Fruit fly (Drosophila melanogaster) whole organism, embryonic: Measurements from ENCODE around the gene ftz-f1.

Experiments
- Adf1 ChIP-seq: fragments of 200-800 bp; sonication (Bioruptor generic); IDR thresholded peaks from 2 replicates; pipeline ENCODE4 v1.3.6; 2022; ENCODE audit warnings: missing biosample characterization, missing genetic modification characterization
- Awh ChIP-seq: fragments of 200-800 bp; sonication (Bioruptor generic); IDR thresholded peaks from 2 replicates; pipeline ENCODE4, ENCODE4 v1.3.6; 2022; ENCODE audit warnings: missing biosample characterization, missing genetic modification characterization
- B-H2 ChIP-seq: fragments of 200-800 bp; sonication (Bioruptor generic); optimal IDR thresholded peaks from 2 replicates; lab custom pipeline; 2018; ENCODE audit warnings: missing biosample characterization, mild to moderate bottlenecking, missing genetic modification characterization
- Bteb2 ChIP-seq: fragments of 200-800 bp; sonication (Bioruptor generic); optimal IDR thresholded peaks from 2 replicates; lab custom pipeline; 2016; ENCODE audit warnings: missing biosample characterization, missing genetic modification characterization
- CG10209 ChIP-seq: fragments of 200-800 bp; sonication (Bioruptor generic); optimal IDR thresholded peaks from 3 replicates; lab custom pipeline; 2017; ENCODE audit warnings: missing biosample characterization, mild to moderate bottlenecking, missing genetic modification characterization, missing genetic modification reagents
- CG12299 ChIP-seq: fragments of 200-800 bp; sonication (Bioruptor generic); optimal IDR thresholded peaks from 2 replicates; lab custom pipeline; 2018; ENCODE audit warnings: missing biosample characterization, mild to moderate bottlenecking, missing genetic modification characterization
- CG14441 ChIP-seq: fragments of 200-800 bp; sonication (Bioruptor generic); IDR thresholded peaks from 2 replicates; pipeline ENCODE4 v1.3.6; 2022; ENCODE audit warnings: missing biosample characterization, missing genetic modification characterization
- CG14710 ChIP-seq: fragments of 200-800 bp; sonication (Bioruptor generic); optimal IDR thresholded peaks from 3 replicates; lab custom pipeline; 2019; ENCODE audit warnings: missing biosample characterization, mild to moderate bottlenecking, missing genetic modification characterization, moderate library complexity
- CG1647 ChIP-seq: fragments of 200-800 bp; sonication (Bioruptor generic); optimal IDR thresholded peaks from 3 replicates; lab custom pipeline; 2016; ENCODE audit warnings: missing biosample characterization, missing genetic modification characterization
- CG17385 ChIP-seq: fragments of 200-800 bp; sonication (Bioruptor generic); optimal IDR thresholded peaks from 3 replicates; lab custom pipeline; 2018; ENCODE audit warnings: missing biosample characterization, mild to moderate bottlenecking, missing genetic modification characterization
- CG18599 ChIP-seq: fragments of 200-800 bp; sonication (Bioruptor generic); optimal IDR thresholded peaks from 3 replicates; lab custom pipeline; 2017; ENCODE audit warnings: missing biosample characterization, missing genetic modification characterization, mild to moderate bottlenecking, moderate library complexity, missing genetic modification reagents
- CG2199 ChIP-seq: fragments of 200-800 bp; sonication (Bioruptor generic); IDR thresholded peaks from 3 replicates; pipeline ENCODE4 v1.3.6; 2022; ENCODE audit warnings: missing biosample characterization, missing genetic modification characterization
- CG7372 ChIP-seq: fragments of 200-800 bp; sonication (Bioruptor generic); IDR thresholded peaks from 2 replicates; pipeline ENCODE4 v1.3.6; 2022; ENCODE audit warnings: missing biosample characterization, missing genetic modification characterization
- CG7987 ChIP-seq: fragments of 200-800 bp; sonication (Bioruptor generic); optimal IDR thresholded peaks from 2 replicates; lab custom pipeline; 2018; ENCODE audit warnings: missing biosample characterization, mild to moderate bottlenecking, missing genetic modification characterization, moderate library complexity
- CG8765 ChIP-seq: fragments of 200-800 bp; sonication (Bioruptor generic); IDR thresholded peaks from 2 replicates; pipeline ENCODE4 v1.3.6; 2022; ENCODE audit warnings: missing biosample characterization, missing genetic modification characterization
- CG8924 ChIP-seq: fragments of 200-800 bp; optimal IDR thresholded peaks from 3 replicates; lab custom pipeline; 2019; ENCODE audit warnings: missing biosample characterization, mild to moderate bottlenecking, missing genetic modification characterization, moderate library complexity
- CrebB ChIP-seq: fragments of 200-800 bp; sonication (Bioruptor generic); optimal IDR thresholded peaks from 3 replicates; lab custom pipeline; 2018; ENCODE audit warnings: missing biosample characterization, mild to moderate bottlenecking, missing genetic modification characterization
- D ChIP-seq, 2 experiments: fragments of 200-800 bp in 1 of 2; fragments of >200 bp in 1 of 2; sonication (Bioruptor generic) in 1 of 2; optimal IDR thresholded peaks; 2 replicates in 1 of 2; 3 replicates in 1 of 2; lab custom pipeline; 2017; ENCODE audit warnings: mild to moderate bottlenecking in 1 of 2, missing biosample characterization in 1 of 2, missing genetic modification characterization in 1 of 2, missing genetic modification reagents in 1 of 2
- Dll ChIP-seq: fragments of 200-800 bp; sonication (Bioruptor generic); IDR thresholded peaks from 4 replicates; pipeline ENCODE4 v1.3.6; 2022; ENCODE audit warnings: missing biosample characterization, missing genetic modification characterization; ENCODE audit not compliant: partially characterized antibody
- Drgx ChIP-seq: fragments of 200-800 bp; sonication (Bioruptor generic); IDR thresholded peaks from 2 replicates; pipeline ENCODE4 v1.3.6; 2022; ENCODE audit warnings: missing biosample characterization, missing genetic modification characterization
- E2f1 ChIP-seq: fragments of 200-800 bp; sonication (Bioruptor generic); IDR thresholded peaks from 2 replicates; pipeline ENCODE4 v1.3.6; 2022; ENCODE audit warnings: missing biosample characterization, missing genetic modification characterization
- E2f2 ChIP-seq: fragments of 200-800 bp; sonication (Bioruptor generic); IDR thresholded peaks from 2 replicates; pipeline ENCODE4 v1.3.6; 2022; ENCODE audit warnings: missing biosample characterization, missing genetic modification characterization
- Ets65A ChIP-seq: fragments of 200-800 bp; sonication (Bioruptor generic); peaks from one replicate; lab custom pipeline; 2016; ENCODE audit warnings: missing biosample characterization, missing genetic modification characterization
- Gug ChIP-seq: fragments of 200-800 bp; sonication (Bioruptor generic); IDR thresholded peaks from 4 replicates; pipeline ENCODE4 v1.3.6; 2022; ENCODE audit warnings: missing biosample characterization, missing genetic modification characterization
- Meics ChIP-seq: fragments of 200-800 bp; sonication (Bioruptor generic); optimal IDR thresholded peaks from 2 replicates; lab custom pipeline; 2017; ENCODE audit warnings: missing biosample characterization, mild to moderate bottlenecking, missing genetic modification characterization
- Nf-YB ChIP-seq: fragments of 200-800 bp; sonication (Bioruptor generic); optimal IDR thresholded peaks from 3 replicates; lab custom pipeline; 2019; ENCODE audit warnings: missing biosample characterization, mild to moderate bottlenecking, missing genetic modification characterization, moderate library complexity
- ac ChIP-seq: fragments of 200-800 bp; sonication (Bioruptor generic); optimal IDR thresholded peaks from 3 replicates; lab custom pipeline; 2017; ENCODE audit warnings: missing biosample characterization, mild to moderate bottlenecking, missing genetic modification characterization
- bowl ChIP-seq: fragments of 200-800 bp; sonication (Bioruptor generic); IDR thresholded peaks from 2 replicates; pipeline ENCODE4 v1.3.6; 2022; ENCODE audit warnings: missing biosample characterization, missing genetic modification characterization
- bsh ChIP-seq, 2 experiments: fragments of 200-800 bp; sonication (Bioruptor generic); optimal IDR thresholded peaks; 2 replicates each; lab custom pipeline; 2017 to 2018; ENCODE audit warnings: mild to moderate bottlenecking in 2 of 2, missing biosample characterization in 2 of 2, missing genetic modification characterization in 2 of 2, moderate library complexity in 1 of 2
- croc ChIP-seq: fragments of 200-800 bp; sonication (Bioruptor generic); conservative IDR thresholded peaks from 3 replicates; pipeline ENCODE4 v1.3.6; 2022; ENCODE audit warnings: missing biosample characterization, missing genetic modification characterization
- exex ChIP-seq: fragments of 200-800 bp; sonication (Bioruptor generic); optimal IDR thresholded peaks from 4 replicates; lab custom pipeline; 2018; ENCODE audit warnings: missing biosample characterization, mild to moderate bottlenecking, missing genetic modification characterization, moderate library complexity
- eyg ChIP-seq: fragments of 200-800 bp; sonication (Bioruptor generic); optimal IDR thresholded peaks from 3 replicates; lab custom pipeline; 2016; ENCODE audit warnings: missing biosample characterization, missing genetic modification characterization
- fu2 ChIP-seq: fragments of 200-800 bp; sonication (Bioruptor generic); optimal IDR thresholded peaks from 2 replicates; lab custom pipeline; 2016; ENCODE audit warnings: missing biosample characterization, missing genetic modification characterization
- gce ChIP-seq: fragments of 200-800 bp; sonication (Bioruptor generic); IDR thresholded peaks from 3 replicates; pipeline ENCODE4 v1.3.6; 2022; ENCODE audit warnings: missing biosample characterization, missing genetic modification characterization
- gsb ChIP-seq: fragments of 200-800 bp; sonication (Bioruptor generic); IDR thresholded peaks from 2 replicates; pipeline ENCODE4 v1.3.6; 2022; ENCODE audit warnings: missing biosample characterization, missing genetic modification characterization
- hbn ChIP-seq: fragments of 200-800 bp; sonication (Bioruptor generic); IDR thresholded peaks from 2 replicates; pipeline ENCODE4 v1.3.6; 2022; ENCODE audit warnings: missing biosample characterization, missing genetic modification characterization; ENCODE audit not compliant: partially characterized antibody
- jing ChIP-seq: fragments of 200-800 bp; sonication (Bioruptor generic); optimal IDR thresholded peaks from 2 replicates; lab custom pipeline; 2018; ENCODE audit warnings: missing biosample characterization, mild to moderate bottlenecking, missing genetic modification characterization
- lab ChIP-seq: fragments of 200-800 bp; sonication (Bioruptor generic); optimal IDR thresholded peaks from 3 replicates; lab custom pipeline; 2017; ENCODE audit warnings: missing biosample characterization, missing genetic modification characterization, mild to moderate bottlenecking, moderate library complexity, missing genetic modification reagents
- mirr ChIP-seq: fragments of 200-800 bp; sonication (Bioruptor generic); optimal IDR thresholded peaks from 3 replicates; lab custom pipeline; 2018; ENCODE audit warnings: missing biosample characterization, mild to moderate bottlenecking, missing genetic modification characterization
- nom ChIP-seq: fragments of 200-800 bp; sonication (Bioruptor generic); optimal IDR thresholded peaks from 2 replicates; lab custom pipeline; 2017; ENCODE audit warnings: missing biosample characterization, missing genetic modification characterization, mild to moderate bottlenecking, moderate library complexity, missing genetic modification reagents
- pan ChIP-seq, 4 experiments: fragments of >200 bp in 3 of 4; fragments of 200-800 bp in 1 of 4; sonication (Bioruptor generic) in 1 of 4; optimal IDR thresholded peaks in 3 of 4; IDR thresholded peaks in 1 of 4; 2 replicates each; pipeline versions ENCODE4 v1.3.6 to Lab custom; 2017 to 2022; ENCODE audit warnings: missing biosample characterization in 2 of 4, missing genetic modification characterization in 2 of 4, mixed read lengths in 1 of 4
- pros ChIP-seq: fragments of 200-800 bp; sonication (Bioruptor generic); optimal IDR thresholded peaks from 3 replicates; lab custom pipeline; 2019; ENCODE audit warnings: missing biosample characterization, mild to moderate bottlenecking, missing genetic modification characterization, moderate library complexity
- repo ChIP-seq: fragments of 200-800 bp; sonication (Bioruptor generic); optimal IDR thresholded peaks from 2 replicates; lab custom pipeline; 2016; ENCODE audit warnings: missing biosample characterization, missing genetic modification characterization
- sim ChIP-seq: fragments of 200-800 bp; sonication (Bioruptor generic); IDR thresholded peaks from 2 replicates; pipeline ENCODE4 v1.3.6; 2022; ENCODE audit warnings: missing biosample characterization, missing genetic modification characterization
- so ChIP-seq: fragments of 200-800 bp; sonication (Bioruptor generic); IDR thresholded peaks from 3 replicates; pipeline ENCODE4 v1.3.6; 2022; ENCODE audit warnings: missing biosample characterization, missing genetic modification characterization
- twi ChIP-seq: fragments of 200-800 bp; optimal IDR thresholded peaks from 2 replicates; lab custom pipeline; 2019; ENCODE audit warnings: missing biosample characterization, mild to moderate bottlenecking, missing genetic modification characterization, moderate library complexity
- unpg ChIP-seq: fragments of 200-800 bp; sonication (Bioruptor generic); optimal IDR thresholded peaks from 3 replicates; lab custom pipeline; 2018; ENCODE audit warnings: missing biosample characterization, mild to moderate bottlenecking, missing genetic modification characterization, moderate library complexity
- wek ChIP-seq: fragments of 200-800 bp; sonication (Bioruptor generic); optimal IDR thresholded peaks from 3 replicates; lab custom pipeline; 2018; ENCODE audit warnings: missing biosample characterization, mild to moderate bottlenecking, missing genetic modification characterization, moderate library complexity
- zen ChIP-seq: fragments of 200-800 bp; sonication (Bioruptor generic); optimal IDR thresholded peaks from 3 replicates; lab custom pipeline; 2018; ENCODE audit warnings: missing biosample characterization, mild to moderate bottlenecking, missing genetic modification characterization, moderate library complexity

ftz-f1 gene

dm6 chr3L:18756293-18756887 is 44.7 kb downstream of the ftz-f1 start (continued):
- peak; percentile 26 for TF ChIP-seq CG14710 (tag; lab: Kevin White, UChicago)
- TF ChIP-seq CG8765 (GFP tag; lab: Robert Waterston, UW) = no peak
- no peak for TF ChIP-seq wek (GFP tag; lab: Kevin White, UChicago)
- no peak for TF ChIP-seq pan (optimal IDR thresholded peaks at IDR 0.05; lab: Kevin White, UChicago)
- peak in 1 of 2 experiments; percentile 52 for TF ChIP-seq pan (GFP tag; optimal IDR thresholded peaks at IDR 0.05 in 1 of 2, IDR thresholded peaks at IDR 0.05 in 1 of 2)
- TF ChIP-seq CG2199 (GFP tag; lab: Robert Waterston, UW) = no peak
- TF ChIP-seq nom (GFP tag; lab: Kevin White, UChicago) = no peak
- TF ChIP-seq gsb (GFP tag; lab: Robert Waterston, UW) = no peak
- peak; percentile 16; the same call in 1 of the 2 replicates for TF ChIP-seq E2f1
- TF ChIP-seq Ets65A = peak; percentile 78
- no peak for TF ChIP-seq sim
- TF ChIP-seq CG10209 (GFP tag; lab: Kevin White, UChicago) = no peak
- TF ChIP-seq twi (tag; lab: Kevin White, UChicago) = no peak
- peak; percentile 39 for TF ChIP-seq CG17385 (GFP tag; lab: Kevin White, UChicago)
- TF ChIP-seq CrebB (tag; lab: Kevin White, UChicago) = no peak
- TF ChIP-seq gce = no peak
- TF ChIP-seq Dll (GFP tag; lab: Robert Waterston, UW) = no peak
- no peak for TF ChIP-seq Adf1 (GFP tag; lab: Robert Waterston, UW)
- TF ChIP-seq Gug = no peak
- no peak for TF ChIP-seq ac (GFP tag; lab: Kevin White, UChicago)
- no peak for TF ChIP-seq zen
- TF ChIP-seq D (optimal IDR thresholded peaks at IDR 0.05; lab: Kevin White, UChicago) = no peak
- TF ChIP-seq D (GFP tag; optimal IDR thresholded peaks at IDR 0.05; lab: Kevin White, UChicago) = peak; percentile 67
- no peak for TF ChIP-seq croc
- TF ChIP-seq E2f2 = peak; percentile 25; the same call in 1 of the 2 replicates
- TF ChIP-seq jing (GFP tag; lab: Kevin White, UChicago) = peak; percentile 10
- no peak for TF ChIP-seq B-H2 (GFP tag; lab: Kevin White, UChicago)
- peak; percentile 5 for TF ChIP-seq CG7987 (GFP tag; lab: Kevin White, UChicago)
- TF ChIP-seq CG7372 (GFP tag; lab: Robert Waterston, UW) = peak; percentile 54
- peak; percentile 87 for TF ChIP-seq Drgx
- TF ChIP-seq eyg (GFP tag; lab: Kevin White, UChicago) = no peak
- TF ChIP-seq repo (GFP tag; lab: Kevin White, UChicago) = no peak
- peak; percentile 55; the same call in 1 of the 2 replicates for TF ChIP-seq Awh (GFP tag; lab: Robert Waterston, UW)
- no peak for TF ChIP-seq bowl (GFP tag; lab: Robert Waterston, UW)
- peak; percentile 13 for TF ChIP-seq Bteb2 (GFP tag; lab: Kevin White, UChicago)
- no peak for TF ChIP-seq pros (GFP tag; lab: Kevin White, UChicago)
- TF ChIP-seq bsh (GFP tag; optimal IDR thresholded peaks at IDR 0.05; lab: Kevin White, UChicago) = peak in 1 of 2 experiments; percentile 45
- no peak for TF ChIP-seq CG12299 (tag; lab: Kevin White, UChicago)
- peak; percentile 57 for TF ChIP-seq Meics (GFP tag; lab: Kevin White, UChicago)
- no peak; the same call in 2 of the 3 replicates for TF ChIP-seq so (GFP tag; lab: Robert Waterston, UW)
- no peak for TF ChIP-seq fu2
- TF ChIP-seq CG1647 (GFP tag; lab: Kevin White, UChicago) = no peak
- TF ChIP-seq exex (tag; lab: Kevin White, UChicago) = no peak
- no peak for TF ChIP-seq mirr (GFP tag; lab: Kevin White, UChicago)
- peak; percentile 3 for TF ChIP-seq Nf-YB (GFP tag; lab: Kevin White, UChicago)
- no peak for TF ChIP-seq CG18599 (GFP tag; lab: Kevin White, UChicago)
- peak; percentile 53 for TF ChIP-seq lab (GFP tag; lab: Kevin White, UChicago)
- 0 out of 2 replicates have a peak, but pooled peaks have one; percentile 17 for TF ChIP-seq CG14441
- no peak for TF ChIP-seq hbn (GFP tag; lab: Robert Waterston, UW)
- TF ChIP-seq CG8924 = peak; percentile 70
- peak; percentile 39 for TF ChIP-seq unpg (GFP tag; lab: Kevin White, UChicago)
